Worm (Caenorhabditis elegans) whole organism, young adult: Measurements from ENCODE around the gene W05B10.3.

ENCODE experiments used
- egl-18 ChIP-seq: fragments of 200-800 bp; sonication (Bioruptor generic); IDR thresholded peaks from 2 replicates; pipeline ENCODE4 v1.3.6; 2022; ENCODE audit warnings: missing genetic modification reagents, missing genetic modification characterization, missing compliant biosample characterization
- rec-8 ChIP-seq, 2 experiments: sonication (generic microtip); optimal IDR thresholded peaks; 2 replicates each; lab custom pipeline; 2016; ENCODE audit warnings: mild to moderate bottlenecking in 2 of 2, missing genetic modification characterization in 2 of 2, missing genetic modification reagents in 2 of 2, missing genotype in 2 of 2, missing biosample characterization in 1 of 2, missing compliant biosample characterization in 1 of 2, moderate library complexity in 1 of 2
- unc-62 ChIP-seq: fragments of 150-350 bp; optimal IDR thresholded peaks from 2 replicates; lab custom pipeline; 2014; ENCODE audit warnings: missing biosample characterization, missing genetic modification reagents, missing genetic modification characterization

- TF ChIP-seq egl-18 (GFP tag; lab: Robert Waterston, UW), result no peak
- no peak for TF ChIP-seq rec-8 (tag; optimal IDR thresholded peaks at IDR 0.05; lab: Kevin White, UChicago)
- TF ChIP-seq unc-62 (GFP tag; lab: Kevin White, UChicago), result no peak
Observed at ce11 chrV:12633046-12633445, 28.5 kb downstream of the W05B10.3 start.
